Worm (Caenorhabditis elegans) whole organism, late embryonic: ENCODE results near the gene eak-7.

Source experiments
- C38D4.7 ChIP-seq: fragments of 200-800 bp; sonication (Bioruptor generic); optimal IDR thresholded peaks from 2 replicates; lab custom pipeline; 2018; ENCODE audit warnings: mild to moderate bottlenecking, missing genetic modification characterization, moderate library complexity, missing compliant biosample characterization
- F13H6.1 ChIP-seq: sonication (generic microtip); optimal IDR thresholded peaks from 2 replicates; lab custom pipeline; 2016; ENCODE audit warnings: missing genetic modification characterization, missing compliant biosample characterization
- K02D7.2 ChIP-seq: sonication (generic microtip); optimal IDR thresholded peaks from 2 replicates; lab custom pipeline; 2017; ENCODE audit warnings: mild to moderate bottlenecking, missing genetic modification characterization, missing compliant biosample characterization
- T23F11.4 ChIP-seq: fragments of 200-800 bp; sonication (Bioruptor generic); optimal IDR thresholded peaks from 2 replicates; lab custom pipeline; 2018; ENCODE audit warnings: mild to moderate bottlenecking, missing genetic modification characterization, missing compliant biosample characterization
- Y22D7AL.16 ChIP-seq: sonication (generic microtip); optimal IDR thresholded peaks from 2 replicates; lab custom pipeline; 2016; ENCODE audit warnings: missing genetic modification characterization, missing compliant biosample characterization
- ahr-1 ChIP-seq: sonication (generic microtip); optimal IDR thresholded peaks from 2 replicates; lab custom pipeline; 2016; ENCODE audit warnings: missing genetic modification characterization, missing compliant biosample characterization
- ama-1 ChIP-seq: fragments of 150-350 bp; optimal IDR thresholded peaks from 2 replicates; lab custom pipeline; 2014
- ceh-14 ChIP-seq: sonication (generic microtip); optimal IDR thresholded peaks from 2 replicates; lab custom pipeline; 2016; ENCODE audit warnings: missing genotype, missing genetic modification characterization, missing compliant biosample characterization
- ceh-18 ChIP-seq: sonication (generic microtip); optimal IDR thresholded peaks from 2 replicates; lab custom pipeline; 2016; ENCODE audit warnings: missing genetic modification characterization, missing compliant biosample characterization
- ceh-19 ChIP-seq: fragments of 200-800 bp; sonication (Bioruptor generic); optimal IDR thresholded peaks from 2 replicates; lab custom pipeline; 2018; ENCODE audit warnings: mild to moderate bottlenecking, missing genetic modification characterization, missing compliant biosample characterization
- ceh-2 ChIP-seq: sonication (generic microtip); optimal IDR thresholded peaks from 2 replicates; lab custom pipeline; 2016; ENCODE audit warnings: missing genotype, missing genetic modification characterization, missing compliant biosample characterization
- ceh-22 ChIP-seq: sonication (generic microtip); optimal IDR thresholded peaks from 2 replicates; lab custom pipeline; 2017; ENCODE audit warnings: missing biosample characterization, missing genetic modification characterization
- ceh-30 ChIP-seq: fragments of 150-350 bp; optimal IDR thresholded peaks from 2 replicates; lab custom pipeline; 2014; ENCODE audit warnings: missing biosample characterization, missing genetic modification characterization
- ceh-31 ChIP-seq: sonication (generic microtip); optimal IDR thresholded peaks from 2 replicates; lab custom pipeline; 2016; ENCODE audit warnings: missing genetic modification characterization, missing compliant biosample characterization
- ceh-34 ChIP-seq: sonication (generic microtip); optimal IDR thresholded peaks from 2 replicates; lab custom pipeline; 2016; ENCODE audit warnings: mild to moderate bottlenecking, missing genetic modification characterization, missing compliant biosample characterization
- ceh-45 ChIP-seq: fragments of 200-800 bp; sonication (Bioruptor generic); IDR thresholded peaks from 2 replicates; pipeline ENCODE4 v1.3.6; 2022; ENCODE audit warnings: missing genetic modification reagents, missing genetic modification characterization, missing compliant biosample characterization
- ceh-48 ChIP-seq: sonication (generic microtip); optimal IDR thresholded peaks from 2 replicates; lab custom pipeline; 2016; ENCODE audit warnings: missing genetic modification characterization, inconsistent platforms, missing compliant biosample characterization
- ceh-6 ChIP-seq: fragments of 200-800 bp; sonication (Bioruptor generic); optimal IDR thresholded peaks from 2 replicates; lab custom pipeline; 2018; ENCODE audit warnings: mild to moderate bottlenecking, missing genetic modification characterization, missing compliant biosample characterization
- ceh-9 ChIP-seq: sonication (generic microtip); optimal IDR thresholded peaks from 2 replicates; lab custom pipeline; 2016; ENCODE audit warnings: mild to moderate bottlenecking, missing genetic modification characterization, inconsistent platforms, missing compliant biosample characterization
- che-1 ChIP-seq: sonication (generic microtip); optimal IDR thresholded peaks from 2 replicates; lab custom pipeline; 2016; ENCODE audit warnings: mild to moderate bottlenecking, missing genetic modification characterization, missing compliant biosample characterization
- dmd-4 ChIP-seq: sonication (generic microtip); optimal IDR thresholded peaks from 2 replicates; lab custom pipeline; 2016; ENCODE audit warnings: borderline replicate concordance, missing genetic modification characterization, missing compliant biosample characterization
- dve-1 ChIP-seq: sonication (generic microtip); optimal IDR thresholded peaks from 2 replicates; lab custom pipeline; 2017; ENCODE audit warnings: antibody characterized with exemption, mild to moderate bottlenecking, missing genetic modification characterization, missing compliant biosample characterization
- elt-2 ChIP-seq: sonication (generic microtip); optimal IDR thresholded peaks from 2 replicates; lab custom pipeline; 2016; ENCODE audit warnings: missing genetic modification reagents, missing genetic modification characterization, missing compliant biosample characterization
- ets-4 ChIP-seq: sonication (generic microtip); optimal IDR thresholded peaks from 2 replicates; lab custom pipeline; 2016; ENCODE audit warnings: missing genetic modification characterization, missing compliant biosample characterization
- fkh-10 ChIP-seq: fragments of 150-350 bp; optimal IDR thresholded peaks from 2 replicates; lab custom pipeline; 2014; ENCODE audit warnings: missing biosample characterization, missing genetic modification reagents, missing genetic modification characterization
- gmeb-2 ChIP-seq: sonication (generic microtip); optimal IDR thresholded peaks from 2 replicates; lab custom pipeline; 2016; ENCODE audit warnings: missing genetic modification characterization, inconsistent platforms, missing compliant biosample characterization
- hlh-13 ChIP-seq: fragments of 200-800 bp; sonication (Bioruptor generic); optimal IDR thresholded peaks from 2 replicates; lab custom pipeline; 2018; ENCODE audit warnings: mild to moderate bottlenecking, missing genetic modification characterization, missing compliant biosample characterization
- hlh-15 ChIP-seq: sonication (generic microtip); optimal IDR thresholded peaks from 2 replicates; lab custom pipeline; 2016; ENCODE audit warnings: missing genetic modification characterization, missing compliant biosample characterization
- hlh-30 ChIP-seq: sonication (generic microtip); optimal IDR thresholded peaks from 2 replicates; lab custom pipeline; 2017; ENCODE audit warnings: antibody characterized with exemption, missing genetic modification characterization, missing compliant biosample characterization; ENCODE audit not compliant: insufficient read depth
- hlh-6 ChIP-seq: sonication (generic microtip); optimal IDR thresholded peaks from 2 replicates; lab custom pipeline; 2016; ENCODE audit warnings: missing genotype, missing genetic modification characterization, missing compliant biosample characterization
- lim-6 ChIP-seq: sonication (generic microtip); optimal IDR thresholded peaks from 2 replicates; lab custom pipeline; 2016; ENCODE audit warnings: missing genetic modification characterization, missing compliant biosample characterization
- lin-11 ChIP-seq: fragments of 200-800 bp; sonication (Bioruptor generic); optimal IDR thresholded peaks from 2 replicates; lab custom pipeline; 2018; ENCODE audit warnings: mild to moderate bottlenecking, missing genetic modification characterization, missing compliant biosample characterization
- madf-2 ChIP-seq: sonication (generic microtip); optimal IDR thresholded peaks from 2 replicates; lab custom pipeline; 2017; ENCODE audit warnings: missing genetic modification characterization, missing compliant biosample characterization
- mec-3 ChIP-seq: sonication (generic microtip); optimal IDR thresholded peaks from 2 replicates; lab custom pipeline; 2016; ENCODE audit warnings: borderline replicate concordance, missing genetic modification characterization, missing compliant biosample characterization
- nfya-1 ChIP-seq: sonication (generic microtip); optimal IDR thresholded peaks from 2 replicates; lab custom pipeline; 2017; ENCODE audit warnings: missing genetic modification characterization, mild to moderate bottlenecking, missing compliant biosample characterization, antibody characterized with exemption, moderate library complexity
- nhr-11 ChIP-seq: fragments of 150-350 bp; optimal IDR thresholded peaks from 2 replicates; lab custom pipeline; 2014; ENCODE audit warnings: missing biosample characterization, missing genetic modification characterization
- nhr-232 ChIP-seq: sonication (generic microtip); optimal IDR thresholded peaks from 2 replicates; lab custom pipeline; 2016; ENCODE audit warnings: missing genetic modification characterization, missing compliant biosample characterization
- odd-2 ChIP-seq: sonication (generic microtip); optimal IDR thresholded peaks from 2 replicates; lab custom pipeline; 2017; ENCODE audit warnings: antibody characterized with exemption, mild to moderate bottlenecking, missing genetic modification characterization, missing compliant biosample characterization
- pag-3 ChIP-seq: sonication (generic microtip); optimal IDR thresholded peaks from 2 replicates; lab custom pipeline; 2016; ENCODE audit warnings: missing compliant biosample characterization, missing genetic modification characterization, borderline replicate concordance
- pax-1 ChIP-seq: fragments of 150-350 bp; optimal IDR thresholded peaks from 2 replicates; lab custom pipeline; 2014; ENCODE audit warnings: missing biosample characterization, missing genetic modification characterization
- pha-2 ChIP-seq: sonication (generic microtip); optimal IDR thresholded peaks from 2 replicates; lab custom pipeline; 2017; ENCODE audit warnings: mild to moderate bottlenecking, missing genetic modification characterization, missing compliant biosample characterization
- pqm-1 ChIP-seq: sonication (generic microtip); optimal IDR thresholded peaks from 2 replicates; lab custom pipeline; 2016; ENCODE audit warnings: missing genetic modification characterization, missing compliant biosample characterization
- ref-2 ChIP-seq: sonication (generic microtip); optimal IDR thresholded peaks from 2 replicates; lab custom pipeline; 2016; ENCODE audit warnings: missing genetic modification characterization, missing compliant biosample characterization
- sdc-2 ChIP-seq: sonication (generic microtip); optimal IDR thresholded peaks from 2 replicates; lab custom pipeline; 2016; ENCODE audit warnings: missing genotype, missing genetic modification characterization, missing compliant biosample characterization
- sox-2 ChIP-seq: fragments of 200-800 bp; sonication (Bioruptor generic); IDR thresholded peaks from 2 replicates; pipeline ENCODE4 v1.3.6; 2022; ENCODE audit warnings: missing genetic modification reagents, missing genetic modification characterization, missing compliant biosample characterization
- syd-9 ChIP-seq: sonication (generic microtip); optimal IDR thresholded peaks from 2 replicates; lab custom pipeline; 2016; ENCODE audit warnings: mild to moderate bottlenecking, missing genetic modification characterization, moderate library complexity, missing compliant biosample characterization
- tbx-2 ChIP-seq: sonication (generic microtip); optimal IDR thresholded peaks from 2 replicates; lab custom pipeline; 2016; ENCODE audit warnings: missing genetic modification characterization, missing compliant biosample characterization
- tbx-7 ChIP-seq: sonication (generic microtip); optimal IDR thresholded peaks from 2 replicates; lab custom pipeline; 2016; ENCODE audit warnings: missing genotype, missing genetic modification characterization, missing compliant biosample characterization
- ttx-3 ChIP-seq: sonication (generic microtip); optimal IDR thresholded peaks from 2 replicates; lab custom pipeline; 2016; ENCODE audit warnings: missing genetic modification reagents, missing genetic modification characterization, missing compliant biosample characterization
- unc-3 ChIP-seq, 2 experiments: fragments of 200-800 bp in 1 of 2; sonication (Bioruptor generic) in 1 of 2; sonication (generic microtip) in 1 of 2; conservative IDR thresholded peaks in 1 of 2; optimal IDR thresholded peaks in 1 of 2; 2 replicates each; pipeline versions ENCODE4 v1.3.6 to Lab custom; 2016 to 2022; ENCODE audit warnings: missing compliant biosample characterization in 2 of 2, missing genetic modification characterization in 2 of 2, missing genetic modification reagents in 1 of 2
- unc-55 ChIP-seq: sonication (generic microtip); optimal IDR thresholded peaks from 2 replicates; lab custom pipeline; 2017; ENCODE audit warnings: missing biosample characterization, missing genetic modification reagents, missing genetic modification characterization
- zip-5 ChIP-seq: sonication (generic microtip); optimal IDR thresholded peaks from 2 replicates; lab custom pipeline; 2016; ENCODE audit warnings: missing genetic modification characterization, missing compliant biosample characterization
- ztf-16 ChIP-seq: sonication (generic microtip); optimal IDR thresholded peaks from 2 replicates; lab custom pipeline; 2017; ENCODE audit warnings: missing genetic modification characterization, missing compliant biosample characterization

Gene eak-7

DNA sequence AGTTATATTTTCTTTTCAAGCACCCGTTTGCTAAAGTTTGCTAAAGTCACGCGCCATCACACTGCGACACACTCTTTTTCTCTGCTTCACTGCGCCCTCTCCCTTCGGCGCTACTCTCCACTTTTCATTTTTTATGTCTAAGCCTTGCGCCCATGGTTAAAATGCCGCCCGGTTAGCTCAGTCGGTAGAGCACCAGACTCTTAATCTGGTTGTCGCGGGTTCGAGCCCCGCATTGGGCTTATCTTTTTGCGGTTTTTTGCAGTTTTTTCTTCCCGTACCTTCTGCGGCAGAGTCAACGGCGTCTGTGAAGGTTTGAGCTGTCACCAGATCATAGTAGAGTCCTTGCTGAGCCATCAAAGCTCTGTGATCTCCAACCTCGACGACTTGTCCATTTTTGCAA lies 28.8 kb upstream of the eak-7 start:
- TF ChIP-seq ttx-3 (no peak), hlh-6 (tag; lab: Kevin White, UChicago) (peak; percentile 64), ceh-6 (GFP tag; lab: Kevin White, UChicago) (peak; percentile 69), odd-2 (no peak), T23F11.4 (GFP tag; lab: Kevin White, UChicago) (peak; percentile 74), dve-1 (peak; percentile 60), ahr-1 (tag; lab: Kevin White, UChicago) (no peak), nhr-11 (tag; lab: Kevin White, UChicago) (no peak), lim-6 (tag; lab: Kevin White, UChicago) (no peak), che-1 (tag; lab: Kevin White, UChicago) (peak; percentile 66), pax-1 (tag; lab: Kevin White, UChicago) (no peak), pha-2 (peak; percentile 47), unc-3 (GFP tag; conservative IDR thresholded peaks at IDR 0.05; lab: Robert Waterston, UW) (peak; percentile 67; the same call in 1 of the 2 replicates), unc-3 (tag; optimal IDR thresholded peaks at IDR 0.05; lab: Kevin White, UChicago) (peak; percentile 54), syd-9 (tag; lab: Kevin White, UChicago) (peak; percentile 68), ceh-14 (peak; percentile 89), nhr-232 (tag; lab: Kevin White, UChicago) (peak; percentile 4), sox-2 (GFP tag; lab: Robert Waterston, UW) (no peak), pag-3 (tag; lab: Kevin White, UChicago) (peak; percentile 49), tbx-2 (tag; lab: Kevin White, UChicago) (peak; percentile 31), ceh-9 (tag; lab: Kevin White, UChicago) (peak; percentile 59), sdc-2 (peak; percentile 57), ceh-18 (tag; lab: Kevin White, UChicago) (peak; percentile 87), ceh-31 (tag; lab: Kevin White, UChicago) (peak; percentile 65), F13H6.1 (peak; percentile 83), ref-2 (tag; lab: Kevin White, UChicago) (peak; percentile 47), ceh-2 (peak; percentile 54), K02D7.2 (tag; lab: Kevin White, UChicago) (peak; percentile 66), dmd-4 (tag; lab: Kevin White, UChicago) (peak; percentile 31), ets-4 (peak; percentile 44), ceh-48 (tag; lab: Kevin White, UChicago) (peak; percentile 34), gmeb-2 (tag; lab: Kevin White, UChicago) (peak; percentile 58), elt-2 (no peak), madf-2 (tag; lab: Kevin White, UChicago) (peak; percentile 38), lin-11 (peak; percentile 59), hlh-30 (tag; lab: Kevin White, UChicago) (peak; percentile 83), Y22D7AL.16 (peak; percentile 66), ceh-19 (GFP tag; lab: Kevin White, UChicago) (peak; percentile 77), ceh-34 (tag; lab: Kevin White, UChicago) (peak; percentile 40), ceh-30 (tag; lab: Kevin White, UChicago) (no peak), hlh-13 (GFP tag; lab: Kevin White, UChicago) (peak; percentile 66), hlh-15 (peak; percentile 25), tbx-7 (tag; lab: Kevin White, UChicago) (peak; percentile 17), nfya-1 (peak; percentile 57), ztf-16 (peak; percentile 25), ceh-45 (peak; percentile 92), C38D4.7 (GFP tag; lab: Kevin White, UChicago) (peak; percentile 47), ama-1 (lab: Kevin White, UChicago) (no peak), zip-5 (peak; percentile 79), mec-3 (peak; percentile 50), fkh-10 (GFP tag; lab: Kevin White, UChicago) (no peak), ceh-22 (no peak), pqm-1 (tag; lab: Kevin White, UChicago) (peak; percentile 90), unc-55 (GFP tag; lab: Kevin White, UChicago) (no peak)
